Fruit fly (Drosophila melanogaster) whole organism, wandering third instar larva: ENCODE data around the gene olf413.

Source experiments
- Abd-B ChIP-seq: fragments of >200 bp; optimal IDR thresholded peaks from 2 replicates; lab custom pipeline; 2017; ENCODE audit warnings: missing biosample characterization, missing genetic modification characterization
- CG32264 ChIP-seq: fragments of 200-800 bp; sonication (Bioruptor generic); optimal IDR thresholded peaks from 2 replicates; lab custom pipeline; 2016; ENCODE audit warnings: missing biosample characterization, missing genetic modification characterization
- CG9705 ChIP-seq: fragments of 200-800 bp; sonication (Bioruptor generic); optimal IDR thresholded peaks from 2 replicates; lab custom pipeline; 2018; ENCODE audit warnings: missing biosample characterization, mild to moderate bottlenecking, missing genetic modification characterization
- CrebA ChIP-seq: fragments of 200-800 bp; sonication (Bioruptor generic); optimal IDR thresholded peaks from 2 replicates; lab custom pipeline; 2016; ENCODE audit warnings: missing biosample characterization, mild to moderate bottlenecking, missing genetic modification characterization, borderline replicate concordance
- Dfd ChIP-seq: fragments of >200 bp; optimal IDR thresholded peaks from 2 replicates; lab custom pipeline; 2017; ENCODE audit warnings: missing biosample characterization, missing genetic modification characterization
- GATAd ChIP-seq: sonication (Bioruptor generic); optimal IDR thresholded peaks from 2 replicates; lab custom pipeline; 2016; ENCODE audit warnings: missing biosample characterization, missing genetic modification characterization
- Hnf4 ChIP-seq: fragments of 200-800 bp; sonication (Bioruptor generic); optimal IDR thresholded peaks from 2 replicates; lab custom pipeline; 2016; ENCODE audit warnings: missing biosample characterization, mild to moderate bottlenecking, missing genetic modification characterization
- Hr78 ChIP-seq: fragments of >200 bp; optimal IDR thresholded peaks from 2 replicates; lab custom pipeline; 2017; ENCODE audit warnings: missing biosample characterization, missing genetic modification characterization
- Hr83 ChIP-seq: fragments of 200-300 bp; sonication (Bioruptor generic); optimal IDR thresholded peaks from 2 replicates; lab custom pipeline; 2016; ENCODE audit warnings: missing biosample characterization, mild to moderate bottlenecking, missing genetic modification characterization, moderate library complexity; ENCODE audit not compliant: poor library complexity, severe bottlenecking
- N ChIP-seq: fragments of >200 bp; optimal IDR thresholded peaks from 2 replicates; lab custom pipeline; 2018; ENCODE audit warnings: missing biosample characterization, missing external identifiers, missing genetic modification characterization
- OdsH ChIP-seq: fragments of 200-800 bp; sonication (Bioruptor generic); optimal IDR thresholded peaks from 2 replicates; lab custom pipeline; 2016; ENCODE audit warnings: missing biosample characterization, mild to moderate bottlenecking, missing genetic modification characterization
- Rel ChIP-seq, 2 experiments: fragments of 200-800 bp; sonication (Bioruptor generic) in 1 of 2; optimal IDR thresholded peaks; 2 replicates in 1 of 2; 3 replicates in 1 of 2; lab custom pipeline; 2016 to 2019; ENCODE audit warnings: mild to moderate bottlenecking in 2 of 2, missing biosample characterization in 2 of 2, missing genetic modification characterization in 2 of 2, moderate library complexity in 1 of 2
- Sp1 ChIP-seq: fragments of 200-800 bp; sonication (Bioruptor generic); optimal IDR thresholded peaks from 3 replicates; lab custom pipeline; 2019; ENCODE audit warnings: missing biosample characterization, mild to moderate bottlenecking, missing genetic modification characterization, moderate library complexity
- Vsx2 ChIP-seq: fragments of 200-300, 225-300 bp; sonication (Bioruptor generic); optimal IDR thresholded peaks from 2 replicates; lab custom pipeline; 2018; ENCODE audit warnings: missing biosample characterization, missing genetic modification characterization; ENCODE audit not compliant: partially characterized antibody
- br ChIP-seq: fragments of 200-800 bp; sonication (Bioruptor generic); optimal IDR thresholded peaks from 2 replicates; lab custom pipeline; 2016; ENCODE audit warnings: missing biosample characterization, missing genetic modification characterization
- brk ChIP-seq: fragments of 200-800 bp; sonication (Bioruptor generic); optimal IDR thresholded peaks from 2 replicates; lab custom pipeline; 2016; ENCODE audit warnings: missing biosample characterization, mild to moderate bottlenecking, missing genetic modification characterization
- dmrt93B ChIP-seq: fragments of 200-800 bp; sonication (Bioruptor generic); optimal IDR thresholded peaks from 2 replicates; lab custom pipeline; 2018; ENCODE audit warnings: missing biosample characterization, mild to moderate bottlenecking, missing genetic modification characterization
- dsf ChIP-seq: sonication (Bioruptor generic); optimal IDR thresholded peaks from 2 replicates; lab custom pipeline; 2016; ENCODE audit warnings: missing biosample characterization, missing genetic modification characterization, borderline replicate concordance
- ey ChIP-seq: fragments of 200-800 bp; sonication (Bioruptor generic); optimal IDR thresholded peaks from 2 replicates; lab custom pipeline; 2016; ENCODE audit warnings: missing biosample characterization, missing genetic modification characterization
- foxo ChIP-seq, 2 experiments: fragments of 200-800 bp; sonication (Bioruptor generic); optimal IDR thresholded peaks; 2 replicates in 1 of 2; 3 replicates in 1 of 2; lab custom pipeline; 2016 to 2017; ENCODE audit warnings: missing biosample characterization in 2 of 2, missing genetic modification characterization in 2 of 2
- fru ChIP-seq: fragments of 200-800 bp; sonication (Bioruptor generic); optimal IDR thresholded peaks from 3 replicates; lab custom pipeline; 2016; ENCODE audit warnings: missing biosample characterization, mild to moderate bottlenecking, missing genetic modification characterization
- lola ChIP-seq: fragments of >200 bp; optimal IDR thresholded peaks from 2 replicates; lab custom pipeline; 2017; ENCODE audit warnings: missing biosample characterization, missing genetic modification characterization
- pan ChIP-seq: fragments of >200 bp; optimal IDR thresholded peaks from 2 replicates; lab custom pipeline; 2017
- psq ChIP-seq: fragments of 200-800 bp; sonication (Bioruptor generic); optimal IDR thresholded peaks from 3 replicates; lab custom pipeline; 2017; ENCODE audit warnings: missing biosample characterization, mild to moderate bottlenecking, missing genetic modification characterization, moderate library complexity
- rgr ChIP-seq: fragments of 200-800 bp; sonication (Bioruptor generic); optimal IDR thresholded peaks from 3 replicates; lab custom pipeline; 2016; ENCODE audit warnings: missing biosample characterization, mild to moderate bottlenecking, missing genetic modification characterization
- sage ChIP-seq: fragments of 200-800 bp; sonication (Bioruptor generic); optimal IDR thresholded peaks from 2 replicates; lab custom pipeline; 2016; ENCODE audit warnings: missing biosample characterization, mild to moderate bottlenecking, missing genetic modification characterization
- sv ChIP-seq: fragments of 200-800 bp; sonication (Bioruptor generic); optimal IDR thresholded peaks from 3 replicates; lab custom pipeline; 2016; ENCODE audit warnings: missing biosample characterization, missing genetic modification characterization
- tai ChIP-seq: sonication (Bioruptor generic); optimal IDR thresholded peaks from 2 replicates; lab custom pipeline; 2016; ENCODE audit warnings: missing biosample characterization, missing genetic modification characterization
- usp ChIP-seq: fragments of >200 bp; optimal IDR thresholded peaks from 2 replicates; lab custom pipeline; 2017; ENCODE audit warnings: missing biosample characterization, missing genetic modification characterization
- woc ChIP-seq: sonication (Bioruptor generic); optimal IDR thresholded peaks from 2 replicates; lab custom pipeline; 2016; ENCODE audit warnings: missing biosample characterization, mild to moderate bottlenecking, missing genetic modification characterization

The olf413 gene

dm6 chr3L:22199351-22199750 is 63.5 kb downstream of the olf413 start:
- no peak for TF ChIP-seq lola
- no peak for TF ChIP-seq Vsx2 (GFP tag; lab: Kevin White, UChicago)
- TF ChIP-seq dmrt93B: no peak
- TF ChIP-seq N (GFP tag; lab: Kevin White, UChicago): no peak
- no peak for TF ChIP-seq rgr (GFP tag; lab: Kevin White, UChicago)
- TF ChIP-seq Hr83 (GFP tag; lab: Kevin White, UChicago): no peak
- no peak for TF ChIP-seq tai (GFP tag; lab: Kevin White, UChicago)
- no peak for TF ChIP-seq dsf (GFP tag; lab: Kevin White, UChicago)
- TF ChIP-seq GATAd (GFP tag; lab: Kevin White, UChicago): no peak
- TF ChIP-seq Hr78 (GFP tag; lab: Kevin White, UChicago): no peak
- TF ChIP-seq Rel (GFP tag; optimal IDR thresholded peaks at IDR 0.05; lab: Kevin White, UChicago): no peak
- no peak for TF ChIP-seq Rel (tag; optimal IDR thresholded peaks at IDR 0.05; lab: Kevin White, UChicago)
- TF ChIP-seq Dfd (GFP tag; lab: Kevin White, UChicago): no peak
- TF ChIP-seq sv (GFP tag; lab: Kevin White, UChicago): no peak

- no peak for TF ChIP-seq CrebA (GFP tag; lab: Kevin White, UChicago)
- no peak for TF ChIP-seq brk (GFP tag; lab: Kevin White, UChicago)
- no peak for TF ChIP-seq rgr (GFP tag; lab: Kevin White, UChicago)
- TF ChIP-seq woc (GFP tag; lab: Kevin White, UChicago): no peak
- no peak for TF ChIP-seq sage (GFP tag; lab: Kevin White, UChicago)
- no peak for TF ChIP-seq Abd-B (GFP tag; lab: Kevin White, UChicago)
- TF ChIP-seq sv (GFP tag; lab: Kevin White, UChicago): no peak
- no peak for TF ChIP-seq Dfd (GFP tag; lab: Kevin White, UChicago)
- no peak for TF ChIP-seq ey (GFP tag; lab: Kevin White, UChicago)
- no peak for TF ChIP-seq Sp1 (GFP tag; lab: Kevin White, UChicago)
- no peak for TF ChIP-seq dsf (GFP tag; lab: Kevin White, UChicago)
Measured at dm6 chr3L:22204527-22204926, 68.6 kb downstream of the olf413 start.

dm6 chr3L:22207113-22207512 is 71.2 kb downstream of the olf413 start:
- TF ChIP-seq dsf (GFP tag; lab: Kevin White, UChicago) (no peak), foxo (GFP tag; optimal IDR thresholded peaks at IDR 0.05; lab: Kevin White, UChicago) (no peak), CrebA (GFP tag; lab: Kevin White, UChicago) (no peak), fru (no peak)

dm6 chr3L:22209658-22210057 is 73.8 kb downstream of the olf413 start:
- TF ChIP-seq usp (GFP tag; lab: Kevin White, UChicago) (no peak), ey (GFP tag; lab: Kevin White, UChicago) (no peak), Rel (GFP tag; optimal IDR thresholded peaks at IDR 0.05; lab: Kevin White, UChicago) (no peak), Rel (tag; optimal IDR thresholded peaks at IDR 0.05; lab: Kevin White, UChicago) (no peak), br (GFP tag; lab: Kevin White, UChicago) (no peak), woc (GFP tag; lab: Kevin White, UChicago) (no peak), lola (no peak), CG9705 (GFP tag; lab: Kevin White, UChicago) (no peak), Vsx2 (GFP tag; lab: Kevin White, UChicago) (no peak), brk (GFP tag; lab: Kevin White, UChicago) (no peak)

dm6 chr3L:22214725-22215124 is 78.8 kb downstream of the olf413 start:
- TF ChIP-seq CG32264 (GFP tag; lab: Kevin White, UChicago): no peak
- no peak for TF ChIP-seq tai (GFP tag; lab: Kevin White, UChicago)
- no peak for TF ChIP-seq GATAd (GFP tag; lab: Kevin White, UChicago)
- no peak for TF ChIP-seq OdsH (GFP tag; lab: Kevin White, UChicago)
- TF ChIP-seq lola: no peak
- no peak for TF ChIP-seq Sp1 (GFP tag; lab: Kevin White, UChicago)
- TF ChIP-seq pan (lab: Kevin White, UChicago): no peak
- TF ChIP-seq Abd-B (GFP tag; lab: Kevin White, UChicago): no peak
- TF ChIP-seq Hnf4: no peak
- no peak for TF ChIP-seq psq
